Worm (Caenorhabditis elegans) whole organism, mixed stage, embryonic: ENCODE measurements around the gene jun-1.
A peak's percentile ranks its signal among the peaks of the same experiment; 100 is the strongest.

ENCODE experiments used
- M03D4.4 ChIP-seq: sonication (generic microtip); optimal IDR thresholded peaks from 2 replicates; lab custom pipeline; 2017; ENCODE audit warnings: mild to moderate bottlenecking, missing genetic modification characterization, missing compliant biosample characterization
- bed-3 ChIP-seq: fragments of 200-800 bp; sonication (Bioruptor generic); optimal IDR thresholded peaks from 3 replicates; lab custom pipeline; 2018; ENCODE audit warnings: mild to moderate bottlenecking, missing genetic modification characterization, moderate library complexity, missing compliant biosample characterization
- blmp-1 ChIP-seq: fragments of 150-350 bp; optimal IDR thresholded peaks from 2 replicates; lab custom pipeline; 2014; ENCODE audit warnings: missing biosample characterization, missing genetic modification characterization
- ceh-39 ChIP-seq: fragments of 150-350 bp; optimal IDR thresholded peaks from 2 replicates; lab custom pipeline; 2014; ENCODE audit warnings: missing biosample characterization, missing genetic modification characterization
- ceh-43 ChIP-seq: fragments of 200-800 bp; sonication (Bioruptor generic); optimal IDR thresholded peaks from 2 replicates; lab custom pipeline; 2018; ENCODE audit warnings: mild to moderate bottlenecking, missing genetic modification characterization, moderate library complexity, missing compliant biosample characterization
- ceh-83 ChIP-seq: fragments of 200-800 bp; sonication (Bioruptor generic); optimal IDR thresholded peaks from 2 replicates; lab custom pipeline; 2018; ENCODE audit warnings: mild to moderate bottlenecking, missing genetic modification characterization, missing compliant biosample characterization
- ces-1 ChIP-seq: fragments of 150-350 bp; optimal IDR thresholded peaks from 2 replicates; lab custom pipeline; 2014; ENCODE audit warnings: missing biosample characterization, missing genetic modification reagents, missing genetic modification characterization
- cnd-1 ChIP-seq: fragments of 200-800 bp; sonication (Bioruptor generic); optimal IDR thresholded peaks from 2 replicates; lab custom pipeline; 2018; ENCODE audit warnings: mild to moderate bottlenecking, missing genetic modification characterization, missing compliant biosample characterization
- drap-1 ChIP-seq: fragments of 200-800 bp; sonication (Bioruptor generic); optimal IDR thresholded peaks from 3 replicates; lab custom pipeline; 2018; ENCODE audit warnings: mild to moderate bottlenecking, missing genetic modification characterization, missing compliant biosample characterization
- elt-3 ChIP-seq: fragments of 150-350 bp; optimal IDR thresholded peaks from 2 replicates; lab custom pipeline; 2014; ENCODE audit warnings: missing biosample characterization, missing genetic modification characterization
- flh-1 ChIP-seq: fragments of 200-800 bp; sonication (Bioruptor generic); optimal IDR thresholded peaks from 2 replicates; lab custom pipeline; 2018; ENCODE audit warnings: mild to moderate bottlenecking, missing genetic modification characterization, moderate library complexity, missing compliant biosample characterization
- ham-2 ChIP-seq: fragments of 200-800 bp; sonication (Bioruptor generic); optimal IDR thresholded peaks from 2 replicates; lab custom pipeline; 2018; ENCODE audit warnings: mild to moderate bottlenecking, missing genetic modification characterization, missing compliant biosample characterization
- hlh-1 ChIP-seq: fragments of 150-350 bp; optimal IDR thresholded peaks from 2 replicates; lab custom pipeline; 2014; ENCODE audit warnings: missing biosample characterization, missing genetic modification reagents, missing genetic modification characterization
- lin-13 ChIP-seq: fragments of 150-350 bp; optimal IDR thresholded peaks from 2 replicates; lab custom pipeline; 2014; ENCODE audit warnings: missing biosample characterization, missing genetic modification characterization
- lsy-2 ChIP-seq: fragments of 150-350 bp; optimal IDR thresholded peaks from 2 replicates; lab custom pipeline; 2014; ENCODE audit warnings: missing biosample characterization, missing genetic modification characterization
- mab-5 ChIP-seq: fragments of 150-350 bp; optimal IDR thresholded peaks from 2 replicates; lab custom pipeline; 2014; ENCODE audit warnings: missing biosample characterization, missing genetic modification characterization
- mep-1 ChIP-seq: fragments of 150-350 bp; optimal IDR thresholded peaks from 2 replicates; lab custom pipeline; 2017; ENCODE audit warnings: missing biosample characterization, missing genetic modification reagents, missing genetic modification characterization, inconsistent platforms
- nhr-12 ChIP-seq: fragments of 150-350 bp; optimal IDR thresholded peaks from 2 replicates; lab custom pipeline; 2014; ENCODE audit warnings: missing biosample characterization, missing genetic modification characterization
- nhr-2 ChIP-seq: fragments of 150-350 bp; optimal IDR thresholded peaks from 2 replicates; lab custom pipeline; 2014; ENCODE audit warnings: missing biosample characterization, missing genetic modification characterization
- nhr-28 ChIP-seq: fragments of 150-350 bp; optimal IDR thresholded peaks from 2 replicates; lab custom pipeline; 2014; ENCODE audit warnings: missing biosample characterization, missing genetic modification characterization
- nhr-76 ChIP-seq: sonication (generic microtip); optimal IDR thresholded peaks from 2 replicates; lab custom pipeline; 2017; ENCODE audit warnings: missing biosample characterization, missing genetic modification characterization
- pha-4 ChIP-seq: fragments of 150-350 bp; optimal IDR thresholded peaks from 2 replicates; lab custom pipeline; 2018; ENCODE audit warnings: missing biosample characterization, missing genetic modification reagents, missing genetic modification characterization
- sem-2 ChIP-seq: fragments of 200-800 bp; sonication (Bioruptor generic); optimal IDR thresholded peaks from 2 replicates; lab custom pipeline; 2018; ENCODE audit warnings: mild to moderate bottlenecking, missing genetic modification characterization, missing compliant biosample characterization
- snpc-4 ChIP-seq: fragments of 150-350 bp; optimal IDR thresholded peaks from 2 replicates; lab custom pipeline; 2014; ENCODE audit warnings: missing biosample characterization, missing genetic modification characterization
- sptf-1 ChIP-seq: sonication (generic microtip); optimal IDR thresholded peaks from 2 replicates; lab custom pipeline; 2017; ENCODE audit warnings: mild to moderate bottlenecking, missing genetic modification characterization, moderate library complexity, missing compliant biosample characterization
- tbx-8 ChIP-seq: fragments of 200-800 bp; sonication (Bioruptor generic); optimal IDR thresholded peaks from 2 replicates; lab custom pipeline; 2018; ENCODE audit warnings: mild to moderate bottlenecking, missing genetic modification characterization, moderate library complexity, missing compliant biosample characterization
- unc-120 ChIP-seq: sonication (generic microtip); optimal IDR thresholded peaks from 2 replicates; lab custom pipeline; 2017; ENCODE audit warnings: missing genetic modification characterization, missing compliant biosample characterization; ENCODE audit not compliant: poor library complexity, severe bottlenecking
- unc-39 ChIP-seq: fragments of 150-350 bp; optimal IDR thresholded peaks from 2 replicates; lab custom pipeline; 2014; ENCODE audit warnings: missing biosample characterization, missing genetic modification characterization
- ztf-11 ChIP-seq: fragments of 150-350 bp; optimal IDR thresholded peaks from 2 replicates; lab custom pipeline; 2014; ENCODE audit warnings: missing biosample characterization, missing genetic modification characterization

Gene jun-1

ce11 chrII:9170851-9171250 lies 57.9 kb downstream of the jun-1 start:
- TF ChIP-seq ces-1 (GFP tag; lab: Kevin White, UChicago) (no peak), sem-2 (GFP tag; lab: Kevin White, UChicago) (no peak), blmp-1 (tag; lab: Kevin White, UChicago) (no peak), sptf-1 (no peak), tbx-8 (GFP tag; lab: Kevin White, UChicago) (no peak), ceh-83 (GFP tag; lab: Kevin White, UChicago) (no peak), unc-39 (tag; lab: Kevin White, UChicago) (no peak), unc-120 (tag; lab: Kevin White, UChicago) (no peak), ceh-43 (GFP tag; lab: Kevin White, UChicago) (no peak), ceh-39 (no peak)

- no peak for TF ChIP-seq nhr-2 (tag; lab: Kevin White, UChicago)
- TF ChIP-seq unc-120 (tag; lab: Kevin White, UChicago): no peak
- no peak for TF ChIP-seq M03D4.4 (tag; lab: Kevin White, UChicago)
- TF ChIP-seq ces-1 (GFP tag; lab: Kevin White, UChicago): no peak
- no peak for TF ChIP-seq blmp-1 (tag; lab: Kevin White, UChicago)
- TF ChIP-seq bed-3: no peak
- no peak for TF ChIP-seq elt-3 (tag; lab: Kevin White, UChicago)
- no peak for TF ChIP-seq ceh-43 (GFP tag; lab: Kevin White, UChicago)
- TF ChIP-seq ham-2 (GFP tag; lab: Kevin White, UChicago): no peak
- TF ChIP-seq ceh-83 (GFP tag; lab: Kevin White, UChicago): no peak
- TF ChIP-seq nhr-12 (tag; lab: Kevin White, UChicago): no peak
- TF ChIP-seq pha-4 (tag; lab: Kevin White, UChicago): no peak
- no peak for TF ChIP-seq lin-13 (tag; lab: Kevin White, UChicago)
- no peak for TF ChIP-seq ztf-11
- no peak for TF ChIP-seq drap-1
- TF ChIP-seq mep-1 (tag; lab: Kevin White, UChicago): no peak
Measured at ce11 chrII:9171466-9172187, 58.7 kb downstream of the jun-1 start.

ce11 chrII:9172849-9173248 lies 59.9 kb downstream of the jun-1 start, which contains the start of gene T23G7.2:
Gene T23G7.2, minus strand, starts transcription at chrII:9172949.
- no peak for TF ChIP-seq nhr-28 (tag; lab: Kevin White, UChicago)
- no peak for TF ChIP-seq hlh-1
- no peak for TF ChIP-seq ztf-11
- no peak for TF ChIP-seq ham-2 (GFP tag; lab: Kevin White, UChicago)
- no peak for TF ChIP-seq blmp-1 (tag; lab: Kevin White, UChicago)
- TF ChIP-seq mab-5 (tag; lab: Kevin White, UChicago): no peak
- no peak for TF ChIP-seq ceh-39

ce11 chrII:9173471-9173870 lies 60.5 kb downstream of the jun-1 start:
- TF ChIP-seq flh-1 (GFP tag; lab: Kevin White, UChicago) (no peak), nhr-76 (tag; lab: Kevin White, UChicago) (no peak)
- TF ChIP-seq, all 35 proteins: peak for 0

ce11 chrII:9176523-9176922 lies 63.6 kb downstream of the jun-1 start:
- TF ChIP-seq drap-1: no peak
- no peak for TF ChIP-seq mep-1 (tag; lab: Kevin White, UChicago)
- no peak for TF ChIP-seq ceh-43 (GFP tag; lab: Kevin White, UChicago)
- TF ChIP-seq nhr-12 (tag; lab: Kevin White, UChicago): no peak
- no peak for TF ChIP-seq cnd-1 (tag; lab: Kevin White, UChicago)
- no peak for TF ChIP-seq sptf-1
- TF ChIP-seq ceh-39: no peak
- TF ChIP-seq snpc-4: no peak

- TF ChIP-seq lsy-2 (tag; lab: Kevin White, UChicago) (peak; percentile 10), bed-3 (no peak), nhr-12 (tag; lab: Kevin White, UChicago) (no peak), lin-13 (tag; lab: Kevin White, UChicago) (peak; percentile 25), ces-1 (GFP tag; lab: Kevin White, UChicago) (peak; percentile 82), ceh-43 (GFP tag; lab: Kevin White, UChicago) (peak; percentile 38), M03D4.4 (tag; lab: Kevin White, UChicago) (no peak), mep-1 (tag; lab: Kevin White, UChicago) (peak; percentile 42)
Measured at ce11 chrII:9177080-9177479, 64.1 kb downstream of the jun-1 start, which contains the start of the genes sec-5 and pir-1. Gene sec-5, minus strand, starts transcription at chrII:9177152. Gene pir-1, plus strand, starts transcription at chrII:9177300.
